Worm (Caenorhabditis elegans) whole organism, late embryonic: ENCODE measurements around the gene kbp-2.

Source experiments
- C08G9.2 ChIP-seq: sonication (generic microtip); optimal IDR thresholded peaks from 2 replicates; lab custom pipeline; 2016; ENCODE audit warnings: mild to moderate bottlenecking, missing genetic modification characterization, moderate library complexity, missing compliant biosample characterization
- C38D4.7 ChIP-seq: fragments of 200-800 bp; sonication (Bioruptor generic); optimal IDR thresholded peaks from 2 replicates; lab custom pipeline; 2018; ENCODE audit warnings: mild to moderate bottlenecking, missing genetic modification characterization, moderate library complexity, missing compliant biosample characterization
- F13H6.1 ChIP-seq: sonication (generic microtip); optimal IDR thresholded peaks from 2 replicates; lab custom pipeline; 2016; ENCODE audit warnings: missing genetic modification characterization, missing compliant biosample characterization
- T23F11.4 ChIP-seq: fragments of 200-800 bp; sonication (Bioruptor generic); optimal IDR thresholded peaks from 2 replicates; lab custom pipeline; 2018; ENCODE audit warnings: mild to moderate bottlenecking, missing genetic modification characterization, missing compliant biosample characterization
- ceh-18 ChIP-seq: sonication (generic microtip); optimal IDR thresholded peaks from 2 replicates; lab custom pipeline; 2016; ENCODE audit warnings: missing genetic modification characterization, missing compliant biosample characterization
- ceh-19 ChIP-seq: fragments of 200-800 bp; sonication (Bioruptor generic); optimal IDR thresholded peaks from 2 replicates; lab custom pipeline; 2018; ENCODE audit warnings: mild to moderate bottlenecking, missing genetic modification characterization, missing compliant biosample characterization
- ceh-2 ChIP-seq: sonication (generic microtip); optimal IDR thresholded peaks from 2 replicates; lab custom pipeline; 2016; ENCODE audit warnings: missing genotype, missing genetic modification characterization, missing compliant biosample characterization
- ceh-22 ChIP-seq: sonication (generic microtip); optimal IDR thresholded peaks from 2 replicates; lab custom pipeline; 2017; ENCODE audit warnings: missing biosample characterization, missing genetic modification characterization
- ceh-30 ChIP-seq: fragments of 150-350 bp; optimal IDR thresholded peaks from 2 replicates; lab custom pipeline; 2014; ENCODE audit warnings: missing biosample characterization, missing genetic modification characterization
- ceh-31 ChIP-seq: sonication (generic microtip); optimal IDR thresholded peaks from 2 replicates; lab custom pipeline; 2016; ENCODE audit warnings: missing genetic modification characterization, missing compliant biosample characterization
- ceh-34 ChIP-seq: sonication (generic microtip); optimal IDR thresholded peaks from 2 replicates; lab custom pipeline; 2016; ENCODE audit warnings: mild to moderate bottlenecking, missing genetic modification characterization, missing compliant biosample characterization
- ceh-45 ChIP-seq: fragments of 200-800 bp; sonication (Bioruptor generic); IDR thresholded peaks from 2 replicates; pipeline ENCODE4 v1.3.6; 2022; ENCODE audit warnings: missing genetic modification reagents, missing genetic modification characterization, missing compliant biosample characterization
- ceh-6 ChIP-seq: fragments of 200-800 bp; sonication (Bioruptor generic); optimal IDR thresholded peaks from 2 replicates; lab custom pipeline; 2018; ENCODE audit warnings: mild to moderate bottlenecking, missing genetic modification characterization, missing compliant biosample characterization
- ceh-9 ChIP-seq: sonication (generic microtip); optimal IDR thresholded peaks from 2 replicates; lab custom pipeline; 2016; ENCODE audit warnings: mild to moderate bottlenecking, missing genetic modification characterization, inconsistent platforms, missing compliant biosample characterization
- che-1 ChIP-seq: sonication (generic microtip); optimal IDR thresholded peaks from 2 replicates; lab custom pipeline; 2016; ENCODE audit warnings: mild to moderate bottlenecking, missing genetic modification characterization, missing compliant biosample characterization
- dmd-4 ChIP-seq: sonication (generic microtip); optimal IDR thresholded peaks from 2 replicates; lab custom pipeline; 2016; ENCODE audit warnings: borderline replicate concordance, missing genetic modification characterization, missing compliant biosample characterization
- elt-4 ChIP-seq: sonication (generic microtip); optimal IDR thresholded peaks from 2 replicates; lab custom pipeline; 2016; ENCODE audit warnings: missing genetic modification characterization, missing compliant biosample characterization
- ets-4 ChIP-seq: sonication (generic microtip); optimal IDR thresholded peaks from 2 replicates; lab custom pipeline; 2016; ENCODE audit warnings: missing genetic modification characterization, missing compliant biosample characterization
- fkh-6 ChIP-seq: sonication (generic microtip); optimal IDR thresholded peaks from 2 replicates; lab custom pipeline; 2016; ENCODE audit warnings: missing genetic modification characterization, missing compliant biosample characterization
- hlh-30 ChIP-seq: sonication (generic microtip); optimal IDR thresholded peaks from 2 replicates; lab custom pipeline; 2017; ENCODE audit warnings: antibody characterized with exemption, missing genetic modification characterization, missing compliant biosample characterization; ENCODE audit not compliant: insufficient read depth
- lim-6 ChIP-seq: sonication (generic microtip); optimal IDR thresholded peaks from 2 replicates; lab custom pipeline; 2016; ENCODE audit warnings: missing genetic modification characterization, missing compliant biosample characterization
- madf-2 ChIP-seq: sonication (generic microtip); optimal IDR thresholded peaks from 2 replicates; lab custom pipeline; 2017; ENCODE audit warnings: missing genetic modification characterization, missing compliant biosample characterization
- mec-3 ChIP-seq: sonication (generic microtip); optimal IDR thresholded peaks from 2 replicates; lab custom pipeline; 2016; ENCODE audit warnings: borderline replicate concordance, missing genetic modification characterization, missing compliant biosample characterization
- nfya-1 ChIP-seq: sonication (generic microtip); optimal IDR thresholded peaks from 2 replicates; lab custom pipeline; 2017; ENCODE audit warnings: missing genetic modification characterization, mild to moderate bottlenecking, missing compliant biosample characterization, antibody characterized with exemption, moderate library complexity
- pag-3 ChIP-seq: sonication (generic microtip); optimal IDR thresholded peaks from 2 replicates; lab custom pipeline; 2016; ENCODE audit warnings: missing compliant biosample characterization, missing genetic modification characterization, borderline replicate concordance
- pat-9 ChIP-seq: fragments of 200-800 bp; sonication (Bioruptor generic); optimal IDR thresholded peaks from 2 replicates; lab custom pipeline; 2018; ENCODE audit warnings: mild to moderate bottlenecking, missing genetic modification characterization, moderate library complexity, missing compliant biosample characterization
- pax-1 ChIP-seq: fragments of 150-350 bp; optimal IDR thresholded peaks from 2 replicates; lab custom pipeline; 2014; ENCODE audit warnings: missing biosample characterization, missing genetic modification characterization
- pha-2 ChIP-seq: sonication (generic microtip); optimal IDR thresholded peaks from 2 replicates; lab custom pipeline; 2017; ENCODE audit warnings: mild to moderate bottlenecking, missing genetic modification characterization, missing compliant biosample characterization
- pha-4 ChIP-seq: fragments of 150-350 bp; optimal IDR thresholded peaks from 2 replicates; lab custom pipeline; 2018; ENCODE audit warnings: missing biosample characterization, missing genetic modification reagents, missing genetic modification characterization
- pros-1 ChIP-seq: fragments of 150-350 bp; optimal IDR thresholded peaks from 2 replicates; lab custom pipeline; 2014; ENCODE audit warnings: missing biosample characterization, missing genetic modification reagents, missing genetic modification characterization
- ref-2 ChIP-seq: sonication (generic microtip); optimal IDR thresholded peaks from 2 replicates; lab custom pipeline; 2016; ENCODE audit warnings: missing genetic modification characterization, missing compliant biosample characterization
- rnt-1 ChIP-seq: sonication (generic microtip); optimal IDR thresholded peaks from 2 replicates; lab custom pipeline; 2016; ENCODE audit warnings: missing genetic modification characterization, missing compliant biosample characterization
- sdc-2 ChIP-seq: sonication (generic microtip); optimal IDR thresholded peaks from 2 replicates; lab custom pipeline; 2016; ENCODE audit warnings: missing genotype, missing genetic modification characterization, missing compliant biosample characterization
- syd-9 ChIP-seq: sonication (generic microtip); optimal IDR thresholded peaks from 2 replicates; lab custom pipeline; 2016; ENCODE audit warnings: mild to moderate bottlenecking, missing genetic modification characterization, moderate library complexity, missing compliant biosample characterization
- tbx-2 ChIP-seq: sonication (generic microtip); optimal IDR thresholded peaks from 2 replicates; lab custom pipeline; 2016; ENCODE audit warnings: missing genetic modification characterization, missing compliant biosample characterization
- tbx-7 ChIP-seq: sonication (generic microtip); optimal IDR thresholded peaks from 2 replicates; lab custom pipeline; 2016; ENCODE audit warnings: missing genotype, missing genetic modification characterization, missing compliant biosample characterization
- ttx-3 ChIP-seq: sonication (generic microtip); optimal IDR thresholded peaks from 2 replicates; lab custom pipeline; 2016; ENCODE audit warnings: missing genetic modification reagents, missing genetic modification characterization, missing compliant biosample characterization
- zip-5 ChIP-seq: sonication (generic microtip); optimal IDR thresholded peaks from 2 replicates; lab custom pipeline; 2016; ENCODE audit warnings: missing genetic modification characterization, missing compliant biosample characterization
- ztf-16 ChIP-seq: sonication (generic microtip); optimal IDR thresholded peaks from 2 replicates; lab custom pipeline; 2017; ENCODE audit warnings: missing genetic modification characterization, missing compliant biosample characterization

kbp-2 gene

ce11 chrIII:4903784-4904183, at the start of gene kbp-2:
kbp-2 (minus strand) TSS chrIII:4903884.
- no peak for TF ChIP-seq che-1 (tag; lab: Kevin White, UChicago)
- no peak for TF ChIP-seq pag-3 (tag; lab: Kevin White, UChicago)
- no peak for TF ChIP-seq ceh-22
- no peak for TF ChIP-seq ceh-45 (GFP tag; lab: Robert Waterston, UW)
- TF ChIP-seq pat-9 (tag; lab: Kevin White, UChicago) = no peak
- no peak for TF ChIP-seq ceh-34 (tag; lab: Kevin White, UChicago)

- TF ChIP-seq lim-6 (tag; lab: Kevin White, UChicago) (no peak), nfya-1 (tag; lab: Kevin White, UChicago) (peak; percentile 90), hlh-30 (tag; lab: Kevin White, UChicago) (no peak)
These were observed 49.3 kb upstream of the kbp-2 start for ce11 chrIII:4952970-4953369.

- TF ChIP-seq madf-2 (tag; lab: Kevin White, UChicago) = no peak
- no peak for TF ChIP-seq pat-9 (tag; lab: Kevin White, UChicago)
- TF ChIP-seq pha-2 (tag; lab: Kevin White, UChicago) = no peak
- no peak for TF ChIP-seq T23F11.4
- no peak for TF ChIP-seq ceh-2 (tag; lab: Kevin White, UChicago)
These were observed 48.1 kb upstream of the kbp-2 start, which contains the start of gene flh-2 for ce11 chrIII:4951824-4952223. flh-2 (plus strand) TSS chrIII:4952124.

ce11 chrIII:4951210-4951609, 47.5 kb upstream of the kbp-2 start:
- TF ChIP-seq ceh-6 (GFP tag; lab: Kevin White, UChicago) (no peak), pha-4 (tag; lab: Kevin White, UChicago) (no peak), elt-4 (tag; lab: Kevin White, UChicago) (peak; percentile 20), ztf-16 (no peak), ets-4 (tag; lab: Kevin White, UChicago) (no peak), ceh-18 (tag; lab: Kevin White, UChicago) (no peak), ceh-9 (tag; lab: Kevin White, UChicago) (no peak), fkh-6 (no peak), hlh-30 (tag; lab: Kevin White, UChicago) (no peak)

- TF ChIP-seq C38D4.7 (GFP tag; lab: Kevin White, UChicago) (no peak), sdc-2 (no peak), rnt-1 (tag; lab: Kevin White, UChicago) (no peak)
These were observed 46.7 kb upstream of the kbp-2 start for ce11 chrIII:4950345-4950744.

- TF ChIP-seq ceh-31 (peak; percentile 50), dmd-4 (tag; lab: Kevin White, UChicago) (peak; percentile 45), ceh-19 (GFP tag; lab: Kevin White, UChicago) (peak; percentile 17), T23F11.4 (peak; percentile 43), C08G9.2 (tag; lab: Kevin White, UChicago) (peak; percentile 42), sdc-2 (peak; percentile 49), pax-1 (no peak), zip-5 (no peak), ref-2 (tag; lab: Kevin White, UChicago) (peak; percentile 14), ttx-3 (tag; lab: Kevin White, UChicago) (no peak), pha-4 (tag; lab: Kevin White, UChicago) (no peak), ets-4 (tag; lab: Kevin White, UChicago) (peak; percentile 27), ceh-34 (tag; lab: Kevin White, UChicago) (peak; percentile 49), pros-1 (peak; percentile 30), F13H6.1 (tag; lab: Kevin White, UChicago) (peak; percentile 47), hlh-30 (tag; lab: Kevin White, UChicago) (peak; percentile 23), rnt-1 (tag; lab: Kevin White, UChicago) (peak; percentile 23), ceh-22 (no peak), ceh-30 (tag; lab: Kevin White, UChicago) (no peak), nfya-1 (tag; lab: Kevin White, UChicago) (peak; percentile 11), mec-3 (tag; lab: Kevin White, UChicago) (no peak), tbx-7 (tag; lab: Kevin White, UChicago) (peak; percentile 4), tbx-2 (tag; lab: Kevin White, UChicago) (peak; percentile 41), syd-9 (tag; lab: Kevin White, UChicago) (no peak)
These were observed 44.9 kb upstream of the kbp-2 start for ce11 chrIII:4948631-4949030.
